Worm (Caenorhabditis elegans): ENCODE results near the gene idpp-9.

Gene idpp-9

ce11 chrX:3871578-3872234 lies 43.9 kb downstream of the idpp-9 start:
- TF ChIP-seq ces-1 (GFP tag; optimal IDR thresholded peaks at IDR 0.05): peak; percentile 94
- no peak for TF ChIP-seq ham-2 (GFP tag; optimal IDR thresholded peaks at IDR 0.05)

ce11 chrX:3867760-3868159 lies 47.9 kb downstream of the idpp-9 start:
- TF ChIP-seq tbx-8 (GFP tag; optimal IDR thresholded peaks at IDR 0.05) (no peak), flh-1 (GFP tag; optimal IDR thresholded peaks at IDR 0.05) (no peak), nhr-2 (tag; optimal IDR thresholded peaks at IDR 0.05) (no peak), sem-2 (GFP tag; optimal IDR thresholded peaks at IDR 0.05) (no peak), unc-62 (GFP tag; optimal IDR thresholded peaks at IDR 0.05) (no peak), mab-5 (tag; optimal IDR thresholded peaks at IDR 0.05) (no peak)

ce11 chrX:3866197-3866596 lies 49.5 kb downstream of the idpp-9 start:
- TF ChIP-seq hlh-1 (tag; optimal IDR thresholded peaks at IDR 0.05) (no peak), ceh-83 (GFP tag; optimal IDR thresholded peaks at IDR 0.05) (no peak), flh-1 (GFP tag; optimal IDR thresholded peaks at IDR 0.05) (no peak), elt-3 (tag; optimal IDR thresholded peaks at IDR 0.05) (no peak), ztf-11 (tag; optimal IDR thresholded peaks at IDR 0.05) (no peak), lin-32 (GFP tag; optimal IDR thresholded peaks at IDR 0.05) (no peak), ceh-39 (tag; optimal IDR thresholded peaks at IDR 0.05) (no peak), zip-8 (tag; optimal IDR thresholded peaks at IDR 0.05) (no peak), unc-120 (tag; optimal IDR thresholded peaks at IDR 0.05; ENCODE audit: poor library complexity, severe bottlenecking) (no peak), nhr-76 (tag; optimal IDR thresholded peaks at IDR 0.05) (no peak), nhr-237 (tag; optimal IDR thresholded peaks at IDR 0.05) (no peak), nhr-12 (tag; optimal IDR thresholded peaks at IDR 0.05) (no peak), lsy-2 (tag; optimal IDR thresholded peaks at IDR 0.05) (no peak), snpc-4 (tag; optimal IDR thresholded peaks at IDR 0.05) (no peak), elt-1 (tag; optimal IDR thresholded peaks at IDR 0.05; ENCODE audit: borderline replicate concordance, insufficient read depth) (no peak), tbx-8 (GFP tag; optimal IDR thresholded peaks at IDR 0.05) (no peak), blmp-1 (tag; optimal IDR thresholded peaks at IDR 0.05) (no peak), nhr-2 (tag; optimal IDR thresholded peaks at IDR 0.05) (no peak)

All from whole organism, mixed stage, embryonic.